Worm (Caenorhabditis elegans) whole organism, L1 larva: Measurements from ENCODE around the gene F18F11.4.

ENCODE experiments used
- aha-1 ChIP-seq: fragments of 150-350 bp; optimal IDR thresholded peaks from 2 replicates; lab custom pipeline; 2014; ENCODE audit warnings: missing biosample characterization, missing genetic modification characterization
- alr-1 ChIP-seq: fragments of 200-800 bp; sonication (Bioruptor generic); optimal IDR thresholded peaks from 2 replicates; lab custom pipeline; 2018; ENCODE audit warnings: borderline replicate concordance, mild to moderate bottlenecking, missing genetic modification characterization, missing compliant biosample characterization
- ama-1 ChIP-seq: fragments of 150-350 bp; optimal IDR thresholded peaks from 2 replicates; lab custom pipeline; 2014
- blmp-1 ChIP-seq: fragments of 150-350 bp; optimal IDR thresholded peaks from 2 replicates; lab custom pipeline; 2014; ENCODE audit warnings: missing biosample characterization, missing genetic modification characterization
- ceh-63 ChIP-seq: fragments of 200-800 bp; sonication (Bioruptor generic); optimal IDR thresholded peaks from 2 replicates; lab custom pipeline; 2018; ENCODE audit warnings: mild to moderate bottlenecking, missing genetic modification characterization, missing compliant biosample characterization
- ceh-8 ChIP-seq: fragments of 200-800 bp; sonication (Bioruptor generic); optimal IDR thresholded peaks from 2 replicates; lab custom pipeline; 2018; ENCODE audit warnings: mild to moderate bottlenecking, missing genetic modification characterization, moderate library complexity, missing compliant biosample characterization
- ceh-82 ChIP-seq, 3 experiments: fragments of 150-350 bp in 1 of 3; sonication (generic microtip) in 2 of 3; optimal IDR thresholded peaks; 2 replicates each; lab custom pipeline; 2014 to 2017; ENCODE audit warnings: missing biosample characterization in 3 of 3, missing genetic modification characterization in 3 of 3
- dpl-1 ChIP-seq, 3 experiments: fragments of 150-350 bp in 2 of 3; sonication (generic microtip) in 1 of 3; optimal IDR thresholded peaks; 2 replicates each; lab custom pipeline; 2014 to 2017; ENCODE audit warnings: missing biosample characterization in 3 of 3, missing genetic modification characterization in 3 of 3, missing genetic modification reagents in 3 of 3
- dsc-1 ChIP-seq: sonication (generic microtip); optimal IDR thresholded peaks from 2 replicates; lab custom pipeline; 2016; ENCODE audit warnings: mild to moderate bottlenecking, missing genetic modification characterization, missing compliant biosample characterization
- efl-1 ChIP-seq, 4 experiments: fragments of 150-350 bp; optimal IDR thresholded peaks in 3 of 4; peaks in 1 of 4; 1 replicate in 1 of 4; 2 replicates in 3 of 4; lab custom pipeline; 2014; ENCODE audit warnings: missing biosample characterization in 2 of 4, missing genetic modification characterization in 2 of 4, missing genetic modification reagents in 2 of 4
- efl-3 ChIP-seq: fragments of 200-800 bp; sonication (Bioruptor generic); optimal IDR thresholded peaks from 2 replicates; lab custom pipeline; 2018; ENCODE audit warnings: mild to moderate bottlenecking, missing genetic modification characterization, missing compliant biosample characterization
- fkh-10 ChIP-seq: sonication (generic microtip); optimal IDR thresholded peaks from 2 replicates; lab custom pipeline; 2017; ENCODE audit warnings: missing biosample characterization, missing genetic modification reagents, missing genetic modification characterization
- isw-1 ChIP-seq: fragments of 200-800 bp; sonication (Bioruptor generic); IDR thresholded peaks from 2 replicates; pipeline ENCODE4 v1.3.6; 2022; ENCODE audit warnings: missing genetic modification characterization, missing compliant biosample characterization
- jun-1 ChIP-seq: fragments of 150-350 bp; optimal IDR thresholded peaks from 2 replicates; lab custom pipeline; 2014; ENCODE audit warnings: missing biosample characterization, missing genetic modification reagents, missing genetic modification characterization
- lin-35 ChIP-seq, 2 experiments: fragments of 150-350 bp; optimal IDR thresholded peaks; 2 replicates each; lab custom pipeline; 2014; ENCODE audit warnings: missing biosample characterization in 2 of 2, missing genetic modification characterization in 2 of 2, missing genetic modification reagents in 2 of 2
- lsy-2 ChIP-seq, 2 experiments: fragments of 150-350 bp; optimal IDR thresholded peaks; 2 replicates each; lab custom pipeline; 2014; ENCODE audit warnings: missing biosample characterization in 2 of 2, missing genetic modification characterization in 2 of 2
- mab-9 ChIP-seq: fragments of 200-800 bp; sonication (Bioruptor generic); IDR thresholded peaks from 2 replicates; pipeline ENCODE4 v1.3.6; 2022; ENCODE audit warnings: missing genetic modification reagents, missing genetic modification characterization, missing compliant biosample characterization
- mep-1 ChIP-seq: fragments of 150-350 bp; optimal IDR thresholded peaks from 2 replicates; lab custom pipeline; 2014; ENCODE audit warnings: missing biosample characterization, missing genetic modification characterization
- nhr-19 ChIP-seq: fragments of 200-800 bp; sonication (Bioruptor generic); conservative IDR thresholded peaks from 2 replicates; pipeline ENCODE4 v1.3.6; 2022; ENCODE audit warnings: missing genetic modification characterization, missing compliant biosample characterization
- nhr-47 ChIP-seq: sonication (generic microtip); optimal IDR thresholded peaks from 2 replicates; lab custom pipeline; 2016; ENCODE audit warnings: mild to moderate bottlenecking, missing genetic modification characterization, moderate library complexity, missing compliant biosample characterization
- nhr-76 ChIP-seq: sonication (generic microtip); optimal IDR thresholded peaks from 2 replicates; lab custom pipeline; 2017; ENCODE audit warnings: missing biosample characterization, missing genetic modification characterization
- nhr-85 ChIP-seq: sonication (generic microtip); peaks from one replicate; lab custom pipeline; 2016; ENCODE audit warnings: missing genetic modification characterization, inconsistent platforms, missing compliant biosample characterization
- pag-3 ChIP-seq: sonication (generic microtip); optimal IDR thresholded peaks from 2 replicates; lab custom pipeline; 2017; ENCODE audit warnings: missing genetic modification characterization, mild to moderate bottlenecking, missing compliant biosample characterization, antibody characterized with exemption, borderline replicate concordance; ENCODE audit not compliant: insufficient read depth
- pax-3 ChIP-seq: fragments of 200-800 bp; sonication (Bioruptor generic); optimal IDR thresholded peaks from 2 replicates; lab custom pipeline; 2018; ENCODE audit warnings: mild to moderate bottlenecking, missing genetic modification characterization, moderate library complexity, missing compliant biosample characterization
- pqm-1 ChIP-seq: sonication (generic microtip); optimal IDR thresholded peaks from 3 replicates; lab custom pipeline; 2017; ENCODE audit warnings: missing biosample characterization, missing genetic modification characterization
- rnt-1 ChIP-seq: sonication (generic microtip); optimal IDR thresholded peaks from 2 replicates; lab custom pipeline; 2016; ENCODE audit warnings: mild to moderate bottlenecking, missing genetic modification characterization, moderate library complexity, missing compliant biosample characterization
- snpc-4 ChIP-seq: fragments of 150-350 bp; optimal IDR thresholded peaks from 2 replicates; lab custom pipeline; 2014; ENCODE audit warnings: missing biosample characterization, missing genetic modification characterization
- snu-23 ChIP-seq: sonication (generic microtip); optimal IDR thresholded peaks from 2 replicates; lab custom pipeline; 2016; ENCODE audit warnings: missing genetic modification characterization, missing compliant biosample characterization
- sox-4 ChIP-seq: sonication (generic microtip); optimal IDR thresholded peaks from 2 replicates; lab custom pipeline; 2016; ENCODE audit warnings: missing genetic modification characterization, missing compliant biosample characterization
- swsn-7 ChIP-seq: sonication (generic microtip); optimal IDR thresholded peaks from 2 replicates; lab custom pipeline; 2016; ENCODE audit warnings: missing genetic modification characterization, missing compliant biosample characterization
- tbx-2 ChIP-seq: sonication (generic microtip); optimal IDR thresholded peaks from 2 replicates; lab custom pipeline; 2016; ENCODE audit warnings: missing genetic modification characterization, missing compliant biosample characterization
- unc-130 ChIP-seq: fragments of 150-350 bp; optimal IDR thresholded peaks from 2 replicates; lab custom pipeline; 2017; ENCODE audit warnings: missing biosample characterization, missing genetic modification characterization, inconsistent platforms
- unc-86 ChIP-seq: sonication (generic microtip); optimal IDR thresholded peaks from 2 replicates; lab custom pipeline; 2016; ENCODE audit warnings: missing genetic modification characterization, missing compliant biosample characterization
- zag-1 ChIP-seq: fragments of 150-350 bp; optimal IDR thresholded peaks from 2 replicates; lab custom pipeline; 2014; ENCODE audit warnings: missing biosample characterization, missing genetic modification characterization
- zip-4 ChIP-seq: fragments of 200-800 bp; sonication (Bioruptor generic); optimal IDR thresholded peaks from 2 replicates; lab custom pipeline; 2018; ENCODE audit warnings: mild to moderate bottlenecking, missing genetic modification characterization, moderate library complexity, missing compliant biosample characterization
- ztf-4 ChIP-seq: fragments of 150-350 bp; optimal IDR thresholded peaks from 2 replicates; lab custom pipeline; 2014; ENCODE audit warnings: missing biosample characterization, missing genetic modification characterization

F18F11.4 gene

ce11 chrIV:372146-372789, 41.6 kb downstream of the F18F11.4 start:
- TF ChIP-seq sox-4 = no peak
- peak in 1 of 2 experiments; percentile 9 for TF ChIP-seq lsy-2 (tag; optimal IDR thresholded peaks at IDR 0.05; lab: Kevin White, UChicago)
- peak; percentile 14 for TF ChIP-seq nhr-47
- TF ChIP-seq isw-1 (GFP tag; lab: Robert Waterston, UW) = peak; percentile 26
- peak; percentile 21 to 68 (median 24) for TF ChIP-seq ceh-82 (tag; optimal IDR thresholded peaks at IDR 0.05; lab: Kevin White, UChicago)
- peak; percentile 17 for TF ChIP-seq unc-86
- peak; percentile 5 for TF ChIP-seq snu-23 (GFP tag; lab: Kevin White, UChicago)
- TF ChIP-seq zip-4 (GFP tag; lab: Kevin White, UChicago) = no peak
- no peak for TF ChIP-seq pax-3
- TF ChIP-seq swsn-7 = peak; percentile 3
- no peak for TF ChIP-seq rnt-1
- peak; percentile 27 for TF ChIP-seq nhr-85 (tag; lab: Kevin White, UChicago)
- no peak for TF ChIP-seq snpc-4 (tag; lab: Kevin White, UChicago)
- no peak for TF ChIP-seq ceh-63 (GFP tag; lab: Kevin White, UChicago)
- TF ChIP-seq nhr-19 (GFP tag; lab: Robert Waterston, UW) = no peak
- no peak for TF ChIP-seq pqm-1
- no peak for TF ChIP-seq nhr-76 (tag; lab: Kevin White, UChicago)
- no peak for TF ChIP-seq mep-1 (tag; lab: Kevin White, UChicago)
- peak in 1 of 3 experiments; percentile 25 for TF ChIP-seq dpl-1 (GFP tag; optimal IDR thresholded peaks at IDR 0.05; lab: Kevin White, UChicago)
- TF ChIP-seq efl-1 (optimal IDR thresholded peaks at IDR 0.05; lab: Kevin White, UChicago) = peak; percentile 45 to 48
- TF ChIP-seq efl-1 (GFP tag; optimal IDR thresholded peaks at IDR 0.05 in 1 of 2; lab: Kevin White, UChicago) = peak in 1 of 2 experiments; percentile 12
- TF ChIP-seq fkh-10 (GFP tag; lab: Kevin White, UChicago) = no peak
- TF ChIP-seq lin-35 (GFP tag; optimal IDR thresholded peaks at IDR 0.05; lab: Kevin White, UChicago) = no peak
- no peak for TF ChIP-seq blmp-1 (tag; lab: Kevin White, UChicago)
- no peak for TF ChIP-seq ceh-8 (GFP tag; lab: Kevin White, UChicago)
- no peak for TF ChIP-seq ztf-4 (tag; lab: Kevin White, UChicago)
- TF ChIP-seq tbx-2 = no peak
- TF ChIP-seq aha-1 (tag; lab: Kevin White, UChicago) = no peak
- TF ChIP-seq ama-1 (lab: Kevin White, UChicago) = no peak

- TF ChIP-seq blmp-1 (tag; lab: Kevin White, UChicago) = no peak
- TF ChIP-seq pag-3 (tag; lab: Kevin White, UChicago) = no peak
- TF ChIP-seq unc-130 = no peak
- no peak for TF ChIP-seq mab-9 (GFP tag; lab: Robert Waterston, UW)
- TF ChIP-seq dsc-1 (tag; lab: Kevin White, UChicago) = no peak
- TF ChIP-seq snpc-4 (tag; lab: Kevin White, UChicago) = no peak
- TF ChIP-seq ztf-4 (tag; lab: Kevin White, UChicago) = no peak
- no peak for TF ChIP-seq zag-1
- no peak for TF ChIP-seq efl-3 (GFP tag; lab: Kevin White, UChicago)
- TF ChIP-seq jun-1 (tag; lab: Kevin White, UChicago) = no peak
- TF ChIP-seq alr-1 (tag; lab: Kevin White, UChicago) = no peak
Observed at ce11 chrIV:373963-374362, 43.3 kb downstream of the F18F11.4 start.

ce11 chrIV:375915-376314, 45.3 kb downstream of the F18F11.4 start, which contains the start of gene fln-1:
fln-1 (minus strand) TSS chrIV:376015.
- no peak for TF ChIP-seq efl-3 (GFP tag; lab: Kevin White, UChicago)
- no peak for TF ChIP-seq efl-1 (optimal IDR thresholded peaks at IDR 0.05; lab: Kevin White, UChicago)
- TF ChIP-seq efl-1 (GFP tag; optimal IDR thresholded peaks at IDR 0.05 in 1 of 2; lab: Kevin White, UChicago) = peak in 1 of 2 experiments; percentile 48
- TF ChIP-seq alr-1 (tag; lab: Kevin White, UChicago) = no peak
- TF ChIP-seq, all 84 proteins: peak for 1
